Worm (Caenorhabditis elegans) whole organism, L4 larva: Measurements from ENCODE around the gene dpy-7.

Source experiments
- F26F4.8 ChIP-seq: fragments of 200-800 bp; sonication (Bioruptor generic); conservative IDR thresholded peaks from 2 replicates; pipeline ENCODE4 v1.3.6; 2022; ENCODE audit warnings: missing genetic modification characterization, missing compliant biosample characterization
- F49E8.2 ChIP-seq: sonication (generic microtip); optimal IDR thresholded peaks from 2 replicates; lab custom pipeline; 2016; ENCODE audit warnings: missing compliant biosample characterization, mild to moderate bottlenecking, missing genetic modification characterization, borderline replicate concordance
- T20F7.1 ChIP-seq: fragments of 200-800 bp; sonication (Bioruptor generic); optimal IDR thresholded peaks from 2 replicates; lab custom pipeline; 2018; ENCODE audit warnings: mild to moderate bottlenecking, missing genetic modification characterization, missing compliant biosample characterization
- T26A8.4 ChIP-seq: fragments of 200-800 bp; sonication (Bioruptor generic); IDR thresholded peaks from 2 replicates; pipeline ENCODE4 v1.3.6; 2022; ENCODE audit warnings: missing genetic modification characterization, missing compliant biosample characterization
- lin-29 ChIP-seq: fragments of 200-800 bp; sonication (Bioruptor generic); IDR thresholded peaks from 2 replicates; pipeline ENCODE4 v1.3.6; 2022; ENCODE audit warnings: missing genetic modification reagents, missing genetic modification characterization, missing compliant biosample characterization
- madf-5 ChIP-seq, 2 experiments: fragments of 200-800 bp; sonication (Bioruptor generic); IDR thresholded peaks; 2 replicates each; pipeline ENCODE4 v1.3.6; 2022; ENCODE audit warnings: missing compliant biosample characterization in 2 of 2, missing genetic modification characterization in 2 of 2
- madf-9 ChIP-seq: fragments of 200-800 bp; sonication (Bioruptor generic); conservative IDR thresholded peaks from 2 replicates; pipeline ENCODE4 v1.3.6; 2022; ENCODE audit warnings: missing genetic modification reagents, missing genetic modification characterization, missing compliant biosample characterization
- mdl-1 ChIP-seq, 2 experiments: fragments of 150-350 bp in 1 of 2; sonication (generic microtip) in 1 of 2; optimal IDR thresholded peaks; 2 replicates each; lab custom pipeline; 2014 to 2017; ENCODE audit warnings: missing biosample characterization in 2 of 2, missing genetic modification characterization in 2 of 2
- nhr-111 ChIP-seq: fragments of 200-800 bp; sonication (Bioruptor generic); optimal IDR thresholded peaks from 2 replicates; lab custom pipeline; 2018; ENCODE audit warnings: mild to moderate bottlenecking, missing genetic modification characterization, missing compliant biosample characterization
- pha-4 ChIP-seq, 2 experiments: fragments of 150-350 bp in 1 of 2; fragments of 200-800 bp in 1 of 2; sonication (Bioruptor generic) in 1 of 2; IDR thresholded peaks in 1 of 2; optimal IDR thresholded peaks in 1 of 2; 2 replicates each; pipeline versions ENCODE4 v1.3.6 to Lab custom; 2014 to 2022; ENCODE audit warnings: missing genetic modification characterization in 2 of 2, missing genetic modification reagents in 2 of 2, missing biosample characterization in 1 of 2, missing compliant biosample characterization in 1 of 2
- pqm-1 ChIP-seq: sonication (generic microtip); optimal IDR thresholded peaks from 2 replicates; lab custom pipeline; 2017; ENCODE audit warnings: missing biosample characterization, missing genetic modification characterization
- snpc-4 ChIP-seq: fragments of 150-350 bp; optimal IDR thresholded peaks from 2 replicates; lab custom pipeline; 2014; ENCODE audit warnings: missing biosample characterization, missing genetic modification characterization
- unc-62 ChIP-seq, 3 experiments: fragments of 150-350 bp in 1 of 3; sonication (generic microtip); optimal IDR thresholded peaks in 2 of 3; peaks in 1 of 3; 1 replicate in 1 of 3; 2 replicates in 2 of 3; lab custom pipeline; 2014 to 2017; ENCODE audit warnings: missing biosample characterization in 3 of 3, missing genetic modification characterization in 3 of 3, missing genetic modification reagents in 3 of 3, missing genotype in 1 of 3

DNA sequence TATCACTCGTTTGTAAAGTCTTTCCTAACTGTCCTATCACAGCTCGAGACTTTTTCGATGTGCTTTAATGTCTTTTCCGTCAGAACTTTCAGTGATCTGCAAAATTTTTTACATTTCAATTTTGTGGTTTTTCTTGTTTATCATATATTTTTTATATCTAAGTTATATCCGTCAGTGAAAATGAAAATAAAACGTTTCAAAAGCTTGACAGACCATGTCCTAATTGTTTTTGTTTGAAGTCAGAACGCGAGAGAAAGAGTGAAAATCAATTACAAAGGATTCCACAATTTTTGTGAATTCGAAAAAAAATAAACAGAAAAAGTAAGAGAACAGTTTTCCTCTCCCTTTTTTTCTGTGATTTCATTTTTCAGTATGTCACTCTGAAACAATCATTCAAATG lies 10.6 kb upstream of the dpy-7 start, which contains the start of gene F46C8.1:
- TF ChIP-seq lin-29 (GFP tag; lab: Robert Waterston, UW) (no peak), madf-9 (GFP tag; lab: Robert Waterston, UW) (no peak), madf-5 (GFP tag; IDR thresholded peaks at IDR 0.05; lab: Robert Waterston, UW) (no peak), T20F7.1 (no peak), snpc-4 (no peak), F49E8.2 (no peak), pqm-1 (tag; lab: Kevin White, UChicago) (no peak), unc-62 (GFP tag; optimal IDR thresholded peaks at IDR 0.05 in 1 of 2; lab: Kevin White, UChicago) (no peak), unc-62 (tag; optimal IDR thresholded peaks at IDR 0.05; lab: Kevin White, UChicago) (no peak), pha-4 (GFP tag; IDR thresholded peaks at IDR 0.05; lab: Robert Waterston, UW) (no peak), pha-4 (tag; optimal IDR thresholded peaks at IDR 0.05; lab: Kevin White, UChicago) (no peak), nhr-111 (GFP tag; lab: Kevin White, UChicago) (no peak), T26A8.4 (GFP tag; lab: Robert Waterston, UW) (no peak), mdl-1 (tag; optimal IDR thresholded peaks at IDR 0.05; lab: Kevin White, UChicago) (no peak), F26F4.8 (no peak)
